Worm (Caenorhabditis elegans) whole organism, young adult: ENCODE results near the gene ugt-66.

Experiments used
- B0261.1 ChIP-seq: sonication (generic microtip); optimal IDR thresholded peaks from 2 replicates; lab custom pipeline; 2016; ENCODE audit warnings: mild to moderate bottlenecking, missing genetic modification characterization, moderate library complexity, missing compliant biosample characterization
- C06A6.2 ChIP-seq: fragments of 200-800 bp; sonication (Bioruptor generic); conservative IDR thresholded peaks from 2 replicates; pipeline ENCODE4 v1.3.6; 2022; ENCODE audit warnings: missing genetic modification characterization, missing compliant biosample characterization
- D2030.7 ChIP-seq: fragments of 200-800 bp; sonication (Bioruptor generic); IDR thresholded peaks from 2 replicates; pipeline ENCODE4 v1.3.6; 2022; ENCODE audit warnings: missing genetic modification reagents, missing genetic modification characterization, missing compliant biosample characterization
- F39B2.1 ChIP-seq: fragments of 200-800 bp; sonication (Bioruptor generic); IDR thresholded peaks from 2 replicates; pipeline ENCODE4 v1.3.6; 2022; ENCODE audit warnings: missing genetic modification reagents, missing genetic modification characterization, missing compliant biosample characterization
- Y53F4B.3 ChIP-seq: fragments of 200-800 bp; sonication (Bioruptor generic); IDR thresholded peaks from 2 replicates; pipeline ENCODE4 v1.3.6; 2022; ENCODE audit warnings: missing genetic modification reagents, missing genetic modification characterization, missing compliant biosample characterization
- Y56A3A.18 ChIP-seq: fragments of 200-800 bp; sonication (Bioruptor generic); IDR thresholded peaks from 2 replicates; pipeline ENCODE4 v1.3.6; 2022; ENCODE audit warnings: missing genetic modification reagents, missing genetic modification characterization, missing compliant biosample characterization
- Y67H2A.10 ChIP-seq: fragments of 200-800 bp; sonication (Bioruptor generic); conservative IDR thresholded peaks from 2 replicates; pipeline ENCODE4 v1.3.6; 2022; ENCODE audit warnings: missing genetic modification reagents, missing genetic modification characterization, missing compliant biosample characterization
- ZK185.1 ChIP-seq: sonication (generic microtip); optimal IDR thresholded peaks from 2 replicates; lab custom pipeline; 2016; ENCODE audit warnings: mild to moderate bottlenecking, missing genetic modification characterization, missing compliant biosample characterization; ENCODE audit not compliant: poor library complexity, severe bottlenecking
- atf-7 ChIP-seq: sonication (generic microtip); optimal IDR thresholded peaks from 2 replicates; lab custom pipeline; 2017; ENCODE audit warnings: mild to moderate bottlenecking, missing genetic modification characterization, missing compliant biosample characterization
- attf-3 ChIP-seq: fragments of 200-800 bp; sonication (Bioruptor generic); conservative IDR thresholded peaks from 2 replicates; pipeline ENCODE4 v1.3.6; 2022; ENCODE audit warnings: missing genetic modification reagents, missing genetic modification characterization, missing compliant biosample characterization
- attf-5 ChIP-seq: fragments of 200-800 bp; sonication (Bioruptor generic); optimal IDR thresholded peaks from 2 replicates; lab custom pipeline; 2018; ENCODE audit warnings: mild to moderate bottlenecking, missing genetic modification characterization, missing compliant biosample characterization
- cebp-1 ChIP-seq, 2 experiments: fragments of 200-800 bp in 1 of 2; sonication (Bioruptor generic) in 1 of 2; sonication (generic microtip) in 1 of 2; IDR thresholded peaks in 1 of 2; optimal IDR thresholded peaks in 1 of 2; 2 replicates each; pipeline versions ENCODE4 v1.3.6 to Lab custom; 2017 to 2022; ENCODE audit warnings: missing compliant biosample characterization in 2 of 2, missing genetic modification characterization in 2 of 2, mild to moderate bottlenecking in 1 of 2, missing genetic modification reagents in 1 of 2, moderate library complexity in 1 of 2
- ceh-27 ChIP-seq: fragments of 200-800 bp; sonication (Bioruptor generic); optimal IDR thresholded peaks from 2 replicates; lab custom pipeline; 2018; ENCODE audit warnings: mild to moderate bottlenecking, missing genetic modification characterization, moderate library complexity, missing compliant biosample characterization
- ceh-58 ChIP-seq: fragments of 200-800 bp; sonication (Bioruptor generic); IDR thresholded peaks from 2 replicates; pipeline ENCODE4 v1.3.6; 2022; ENCODE audit warnings: missing genetic modification characterization, missing compliant biosample characterization
- ceh-91 ChIP-seq: fragments of 200-800 bp; sonication (Bioruptor generic); IDR thresholded peaks from 2 replicates; pipeline ENCODE4 v1.3.6; 2022; ENCODE audit warnings: missing genetic modification reagents, missing genetic modification characterization, missing compliant biosample characterization
- chd-7 ChIP-seq: sonication (generic microtip); optimal IDR thresholded peaks from 2 replicates; lab custom pipeline; 2016; ENCODE audit warnings: mild to moderate bottlenecking, missing genetic modification characterization, moderate library complexity, missing compliant biosample characterization
- dpl-1 ChIP-seq: fragments of 150-350 bp; optimal IDR thresholded peaks from 2 replicates; lab custom pipeline; 2014; ENCODE audit warnings: missing biosample characterization, missing genetic modification reagents, missing genetic modification characterization
- egl-44 ChIP-seq: fragments of 200-800 bp; sonication (Bioruptor generic); IDR thresholded peaks from 2 replicates; pipeline ENCODE4 v1.3.6; 2022; ENCODE audit warnings: missing genetic modification reagents, missing genetic modification characterization, missing compliant biosample characterization
- him-1 ChIP-seq: sonication (generic microtip); optimal IDR thresholded peaks from 2 replicates; lab custom pipeline; 2016; ENCODE audit warnings: missing genotype, missing genetic modification reagents, missing genetic modification characterization, missing compliant biosample characterization
- hsf-1 ChIP-seq: fragments of 200-800 bp; sonication (Bioruptor generic); IDR thresholded peaks from 2 replicates; pipeline ENCODE4 v1.3.6; 2022; ENCODE audit warnings: missing genetic modification reagents, missing genetic modification characterization, missing compliant biosample characterization
- lir-1 ChIP-seq: fragments of 200-800 bp; sonication (Bioruptor generic); conservative IDR thresholded peaks from 2 replicates; pipeline ENCODE4 v1.3.6; 2022; ENCODE audit warnings: missing genetic modification reagents, missing genetic modification characterization, missing compliant biosample characterization
- lsl-1 ChIP-seq: fragments of 200-800 bp; sonication (Bioruptor generic); optimal IDR thresholded peaks from 2 replicates; lab custom pipeline; 2018; ENCODE audit warnings: mild to moderate bottlenecking, missing genetic modification characterization, moderate library complexity, missing compliant biosample characterization
- madf-3 ChIP-seq: fragments of 200-800 bp; sonication (Bioruptor generic); IDR thresholded peaks from 2 replicates; pipeline ENCODE4 v1.3.6; 2022; ENCODE audit warnings: missing genetic modification reagents, missing genetic modification characterization, missing compliant biosample characterization
- madf-6 ChIP-seq: fragments of 200-800 bp; sonication (Bioruptor generic); IDR thresholded peaks from 2 replicates; pipeline ENCODE4 v1.3.6; 2022; ENCODE audit warnings: missing genetic modification reagents, missing genetic modification characterization, missing compliant biosample characterization
- nfya-1 ChIP-seq: sonication (generic microtip); optimal IDR thresholded peaks from 2 replicates; lab custom pipeline; 2017; ENCODE audit warnings: antibody characterized with exemption, missing compliant biosample characterization, missing genetic modification characterization, borderline replicate concordance; ENCODE audit not compliant: insufficient read depth
- nfya-2 ChIP-seq: fragments of 200-800 bp; sonication (Bioruptor generic); IDR thresholded peaks from 2 replicates; pipeline ENCODE4 v1.3.6; 2022; ENCODE audit warnings: missing genetic modification reagents, missing genetic modification characterization, missing compliant biosample characterization
- nfyb-1 ChIP-seq: fragments of 200-800 bp; sonication (Bioruptor generic); IDR thresholded peaks from 2 replicates; pipeline ENCODE4 v1.3.6; 2022; ENCODE audit warnings: missing genetic modification reagents, missing genetic modification characterization, missing compliant biosample characterization
- nhr-120 ChIP-seq: fragments of 200-800 bp; sonication (Bioruptor generic); IDR thresholded peaks from 2 replicates; pipeline ENCODE4 v1.3.6; 2022; ENCODE audit warnings: missing genetic modification characterization, missing compliant biosample characterization
- pbrm-1 ChIP-seq: fragments of 200-800 bp; sonication (Bioruptor generic); IDR thresholded peaks from 2 replicates; pipeline ENCODE4 v1.3.6; 2022; ENCODE audit warnings: missing genetic modification reagents, missing genetic modification characterization, missing compliant biosample characterization
- rpc-1 ChIP-seq, 2 experiments: fragments of 150-350 bp in 1 of 2; sonication (generic microtip) in 1 of 2; optimal IDR thresholded peaks; 2 replicates each; lab custom pipeline; 2014 to 2018; ENCODE audit warnings: missing biosample characterization in 1 of 2, missing genetic modification characterization in 1 of 2, missing genetic modification reagents in 1 of 2, missing genotype in 1 of 2
- snpc-1.1 ChIP-seq: sonication (generic microtip); optimal IDR thresholded peaks from 2 replicates; lab custom pipeline; 2017; ENCODE audit warnings: missing genetic modification characterization, mild to moderate bottlenecking, missing compliant biosample characterization, antibody characterized with exemption, moderate library complexity, missing genotype, missing genetic modification reagents; ENCODE audit not compliant: insufficient read depth
- snpc-4 ChIP-seq, 5 experiments: fragments of 150-350 bp in 1 of 5; sonication (generic microtip) in 4 of 5; optimal IDR thresholded peaks; 2 replicates each; lab custom pipeline; 2014 to 2018; ENCODE audit warnings: missing genetic modification characterization in 5 of 5, missing biosample characterization in 3 of 5, antibody characterized with exemption in 2 of 5, mild to moderate bottlenecking in 2 of 5, missing compliant biosample characterization in 2 of 5, missing genotype in 2 of 5, moderate library complexity in 2 of 5, missing genetic modification reagents in 1 of 5
- somi-1 ChIP-seq: fragments of 200-800 bp; sonication (Bioruptor generic); optimal IDR thresholded peaks from 2 replicates; lab custom pipeline; 2018; ENCODE audit warnings: mild to moderate bottlenecking, missing genetic modification characterization, missing compliant biosample characterization
- tbp1 ChIP-seq: fragments of 200-800 bp; sonication (Bioruptor generic); optimal IDR thresholded peaks from 2 replicates; lab custom pipeline; 2018; ENCODE audit warnings: mild to moderate bottlenecking, missing genetic modification characterization, missing compliant biosample characterization
- tbx-9 ChIP-seq: sonication (generic microtip); optimal IDR thresholded peaks from 2 replicates; lab custom pipeline; 2016; ENCODE audit warnings: borderline replicate concordance, missing genetic modification characterization, inconsistent platforms, missing compliant biosample characterization
- unc-130 ChIP-seq: sonication (generic microtip); optimal IDR thresholded peaks from 2 replicates; lab custom pipeline; 2016; ENCODE audit warnings: missing genetic modification reagents, missing genetic modification characterization, missing compliant biosample characterization
- zfh-2 ChIP-seq: fragments of 200-800 bp; sonication (Bioruptor generic); conservative IDR thresholded peaks from 2 replicates; pipeline ENCODE4 v1.3.6; 2022; ENCODE audit warnings: missing genetic modification reagents, missing genetic modification characterization, missing compliant biosample characterization
- ztf-25 ChIP-seq: fragments of 200-800 bp; sonication (Bioruptor generic); IDR thresholded peaks from 2 replicates; pipeline ENCODE4 v1.3.6; 2022; ENCODE audit warnings: missing genetic modification reagents, missing genetic modification characterization, missing compliant biosample characterization
- ztf-26 ChIP-seq: sonication (generic microtip); optimal IDR thresholded peaks from 2 replicates; lab custom pipeline; 2017; ENCODE audit warnings: missing genetic modification characterization, missing compliant biosample characterization

The ugt-66 gene

ce11 chrIII:6194480-6194879 lies at the start of gene ugt-66:
TSS of gene ugt-66 (minus strand) at chrIII:6194580.
- no peak for TF ChIP-seq B0261.1 (tag; lab: Kevin White, UChicago)
- no peak for TF ChIP-seq Y53F4B.3 (GFP tag; lab: Robert Waterston, UW)
- no peak for TF ChIP-seq nfya-1 (tag; lab: Kevin White, UChicago)
- no peak for TF ChIP-seq atf-7
- no peak for TF ChIP-seq egl-44 (GFP tag; lab: Robert Waterston, UW)
- TF ChIP-seq nhr-120 (GFP tag; lab: Robert Waterston, UW): no peak
- TF ChIP-seq ztf-25 (GFP tag; lab: Robert Waterston, UW): no peak
- TF ChIP-seq D2030.7 (GFP tag; lab: Robert Waterston, UW): no peak
- TF ChIP-seq ceh-58 (GFP tag; lab: Robert Waterston, UW): no peak
- no peak for TF ChIP-seq attf-5
- no peak for TF ChIP-seq attf-3 (GFP tag; lab: Robert Waterston, UW)
- TF ChIP-seq ZK185.1 (tag; lab: Kevin White, UChicago): no peak
- no peak for TF ChIP-seq ztf-26 (tag; lab: Kevin White, UChicago)
- no peak for TF ChIP-seq hsf-1 (GFP tag; lab: Robert Waterston, UW)
- no peak for TF ChIP-seq F39B2.1

ce11 chrIII:6240528-6240927 lies 46.1 kb upstream of the ugt-66 start, which contains the start of gene T12A2.3:
TSS of gene T12A2.3 (plus strand) at chrIII:6240828.
- TF ChIP-seq ZK185.1 (tag; lab: Kevin White, UChicago) (no peak), lir-1 (GFP tag; lab: Robert Waterston, UW) (no peak), cebp-1 (GFP tag; IDR thresholded peaks at IDR 0.05; lab: Robert Waterston, UW) (no peak), cebp-1 (tag; optimal IDR thresholded peaks at IDR 0.05; lab: Kevin White, UChicago) (no peak), Y67H2A.10 (GFP tag; lab: Robert Waterston, UW) (no peak), chd-7 (no peak), rpc-1 (optimal IDR thresholded peaks at IDR 0.05; lab: Kevin White, UChicago) (no peak), rpc-1 (tag; optimal IDR thresholded peaks at IDR 0.05; lab: Kevin White, UChicago) (no peak), attf-5 (no peak), ceh-27 (no peak), ceh-58 (GFP tag; lab: Robert Waterston, UW) (no peak), C06A6.2 (GFP tag; lab: Robert Waterston, UW) (no peak), lsl-1 (no peak), ceh-91 (GFP tag; lab: Robert Waterston, UW) (no peak), madf-3 (GFP tag; lab: Robert Waterston, UW) (no peak), Y56A3A.18 (GFP tag; lab: Robert Waterston, UW) (no peak), unc-130 (GFP tag; lab: Kevin White, UChicago) (no peak), nfyb-1 (GFP tag; lab: Robert Waterston, UW) (no peak), dpl-1 (GFP tag; lab: Kevin White, UChicago) (no peak)

- TF ChIP-seq nfyb-1 (GFP tag; lab: Robert Waterston, UW): no peak
- no peak for TF ChIP-seq pbrm-1 (GFP tag; lab: Robert Waterston, UW)
- no peak for TF ChIP-seq zfh-2
- TF ChIP-seq him-1 (tag; lab: Kevin White, UChicago): no peak
- no peak for TF ChIP-seq tbx-9
- no peak for TF ChIP-seq nfya-2
- TF ChIP-seq hsf-1 (GFP tag; lab: Robert Waterston, UW): no peak
- TF ChIP-seq madf-6 (GFP tag; lab: Robert Waterston, UW): no peak
- no peak for TF ChIP-seq tbp1
- TF ChIP-seq snpc-1.1 (tag; lab: Kevin White, UChicago): no peak
- no peak for TF ChIP-seq somi-1 (GFP tag; lab: Kevin White, UChicago)
- no peak for TF ChIP-seq snpc-4 (GFP tag; optimal IDR thresholded peaks at IDR 0.05; lab: Kevin White, UChicago)
- TF ChIP-seq snpc-4 (tag; optimal IDR thresholded peaks at IDR 0.05; lab: Kevin White, UChicago): no peak
Measured at ce11 chrIII:6236649-6237048, 42.3 kb upstream of the ugt-66 start, which contains the start of gene T12A2.21. TSS of gene T12A2.21 (minus strand) at chrIII:6236749.
